Worm (Caenorhabditis elegans): ENCODE measurements around the gene Y39A1A.18.

- TF ChIP-seq pqm-1 (tag; optimal IDR thresholded peaks at IDR 0.05): peak; percentile 38
- TF ChIP-seq egl-27 (tag; optimal IDR thresholded peaks at IDR 0.05): no peak
- TF ChIP-seq nhr-12 (tag; optimal IDR thresholded peaks at IDR 0.05): no peak
- TF ChIP-seq unc-39 (tag; optimal IDR thresholded peaks at IDR 0.05): no peak
- TF ChIP-seq nhr-11 (tag; optimal IDR thresholded peaks at IDR 0.05): no peak
- TF ChIP-seq elt-2 (tag; optimal IDR thresholded peaks at IDR 0.05): no peak
- no peak for TF ChIP-seq nhr-77 (tag; optimal IDR thresholded peaks at IDR 0.05)
- TF ChIP-seq ama-1 (optimal IDR thresholded peaks at IDR 0.05): peak; percentile 62
- TF ChIP-seq ceh-9 (tag; optimal IDR thresholded peaks at IDR 0.05): no peak
- TF ChIP-seq ceh-28 (tag; optimal IDR thresholded peaks at IDR 0.05): no peak
These were observed 23.8 kb upstream of the Y39A1A.18 start for ce11 chrIII:10718078-10718477.
